Worm (Caenorhabditis elegans) whole organism, L4 larva: ENCODE results near the gene Y37E11AL.1.

Experiments used
- T26A8.4 ChIP-seq: fragments of 200-800 bp; sonication (Bioruptor generic); IDR thresholded peaks from 2 replicates; pipeline ENCODE4 v1.3.6; 2022; ENCODE audit warnings: missing genetic modification characterization, missing compliant biosample characterization
- arid-1 ChIP-seq: fragments of 200-800 bp; sonication (Bioruptor generic); conservative IDR thresholded peaks from 2 replicates; pipeline ENCODE4 v1.3.6; 2022; ENCODE audit warnings: missing genetic modification reagents, missing genetic modification characterization, missing compliant biosample characterization
- daf-8 ChIP-seq: fragments of 200-800 bp; sonication (Bioruptor generic); IDR thresholded peaks from 2 replicates; pipeline ENCODE4 v1.3.6; 2022; ENCODE audit warnings: missing genetic modification characterization, missing compliant biosample characterization
- zag-1 ChIP-seq: fragments of 150-350 bp; optimal IDR thresholded peaks from 2 replicates; lab custom pipeline; 2014; ENCODE audit warnings: missing biosample characterization, missing genetic modification characterization

- no peak for TF ChIP-seq T26A8.4 (GFP tag; lab: Robert Waterston, UW)
- no peak for TF ChIP-seq zag-1
- TF ChIP-seq daf-8 (GFP tag; lab: Robert Waterston, UW): no peak
- TF ChIP-seq arid-1 (GFP tag; lab: Robert Waterston, UW): no peak
These were observed 13.4 kb downstream of the Y37E11AL.1 start, which contains the start of gene Y37E11AM.4 for ce11 chrIV:3722690-3723089.
